Fruit fly (Drosophila melanogaster) whole organism, embryonic: ENCODE results near the gene mRpL20.

ENCODE experiments used
- B-H1 ChIP-seq: fragments of 200-800 bp; sonication (Bioruptor generic); IDR thresholded peaks from 3 replicates; pipeline ENCODE4 v1.3.6; 2022; ENCODE audit warnings: missing biosample characterization, missing genetic modification characterization
- CG10654 ChIP-seq: fragments of 200-800 bp; sonication (Bioruptor generic); optimal IDR thresholded peaks from 2 replicates; lab custom pipeline; 2016; ENCODE audit warnings: missing biosample characterization, missing genetic modification characterization
- CG11398 ChIP-seq: fragments of 200-800 bp; sonication (Bioruptor generic); optimal IDR thresholded peaks from 2 replicates; lab custom pipeline; 2016; ENCODE audit warnings: missing biosample characterization, missing genetic modification characterization
- CG11696 ChIP-seq: fragments of 200-800 bp; sonication (Bioruptor generic); IDR thresholded peaks from 2 replicates; pipeline ENCODE4 v1.3.6; 2022; ENCODE audit warnings: missing biosample characterization, missing genetic modification characterization
- CG12071 ChIP-seq: fragments of 200-800 bp; sonication (Bioruptor generic); optimal IDR thresholded peaks from 3 replicates; lab custom pipeline; 2018; ENCODE audit warnings: missing biosample characterization, mild to moderate bottlenecking, missing genetic modification characterization
- CG12299 ChIP-seq: fragments of 200-800 bp; sonication (Bioruptor generic); optimal IDR thresholded peaks from 2 replicates; lab custom pipeline; 2018; ENCODE audit warnings: missing biosample characterization, mild to moderate bottlenecking, missing genetic modification characterization
- CG13287 ChIP-seq: fragments of 200-800 bp; sonication (Bioruptor generic); IDR thresholded peaks from 2 replicates; pipeline ENCODE4 v1.3.6; 2022; ENCODE audit warnings: missing biosample characterization, missing genetic modification characterization; ENCODE audit not compliant: partially characterized antibody
- CG13296 ChIP-seq: fragments of 200-800 bp; sonication (Bioruptor generic); optimal IDR thresholded peaks from 3 replicates; lab custom pipeline; 2018; ENCODE audit warnings: missing biosample characterization, mild to moderate bottlenecking, missing genetic modification characterization
- CG13424 ChIP-seq: fragments of 200-800 bp; sonication (Bioruptor generic); optimal IDR thresholded peaks from 2 replicates; lab custom pipeline; 2019; ENCODE audit warnings: missing biosample characterization, mild to moderate bottlenecking, missing genetic modification characterization, moderate library complexity
- CG14050 ChIP-seq: fragments of 200-800 bp; sonication (Bioruptor generic); IDR thresholded peaks from 3 replicates; pipeline ENCODE4 v1.3.6; 2022; ENCODE audit warnings: missing biosample characterization, missing genetic modification characterization
- CG14710 ChIP-seq: fragments of 200-800 bp; sonication (Bioruptor generic); optimal IDR thresholded peaks from 3 replicates; lab custom pipeline; 2019; ENCODE audit warnings: missing biosample characterization, mild to moderate bottlenecking, missing genetic modification characterization, moderate library complexity
- CG14860 ChIP-seq: fragments of 200-800 bp; sonication (Bioruptor generic); IDR thresholded peaks from 3 replicates; pipeline ENCODE4 v1.3.6; 2022; ENCODE audit warnings: missing biosample characterization, missing genetic modification characterization; ENCODE audit not compliant: partially characterized antibody
- CG1647 ChIP-seq: fragments of 200-800 bp; sonication (Bioruptor generic); optimal IDR thresholded peaks from 3 replicates; lab custom pipeline; 2016; ENCODE audit warnings: missing biosample characterization, missing genetic modification characterization
- CG17359 ChIP-seq: fragments of 200-800 bp; sonication (Bioruptor generic); optimal IDR thresholded peaks from 3 replicates; lab custom pipeline; 2018; ENCODE audit warnings: missing biosample characterization, mild to moderate bottlenecking, missing genetic modification characterization, moderate library complexity
- CG1792 ChIP-seq: fragments of 200-800 bp; sonication (Bioruptor generic); optimal IDR thresholded peaks from 2 replicates; lab custom pipeline; 2016; ENCODE audit warnings: missing biosample characterization, missing genetic modification characterization
- CG2116 ChIP-seq: fragments of 200-800 bp; sonication (Bioruptor generic); optimal IDR thresholded peaks from 3 replicates; lab custom pipeline; 2018; ENCODE audit warnings: missing biosample characterization, mild to moderate bottlenecking, missing genetic modification characterization
- CG2678 ChIP-seq: fragments of 200-800 bp; sonication (Bioruptor generic); optimal IDR thresholded peaks from 3 replicates; lab custom pipeline; 2019; ENCODE audit warnings: missing biosample characterization, mild to moderate bottlenecking, missing genetic modification characterization, moderate library complexity
- CG2889 ChIP-seq: fragments of 200-800 bp; sonication (Bioruptor generic); IDR thresholded peaks from 3 replicates; pipeline ENCODE4 v1.3.6; 2022; ENCODE audit warnings: missing biosample characterization, missing genetic modification characterization
- CG31388 ChIP-seq: fragments of 200-800 bp; sonication (Bioruptor generic); optimal IDR thresholded peaks from 2 replicates; lab custom pipeline; 2016; ENCODE audit warnings: missing biosample characterization, missing genetic modification characterization
- CG4617 ChIP-seq: fragments of 200-800 bp; sonication (Bioruptor generic); optimal IDR thresholded peaks from 3 replicates; lab custom pipeline; 2016; ENCODE audit warnings: missing biosample characterization, missing genetic modification characterization, borderline replicate concordance
- CG4707 ChIP-seq: fragments of 200-800 bp; sonication (Bioruptor generic); optimal IDR thresholded peaks from 2 replicates; lab custom pipeline; 2018; ENCODE audit warnings: missing biosample characterization, mild to moderate bottlenecking, missing genetic modification characterization, moderate library complexity
- CG6791 ChIP-seq: fragments of 200-800 bp; sonication (Bioruptor generic); IDR thresholded peaks from 3 replicates; pipeline ENCODE4 v1.3.6; 2022; ENCODE audit warnings: missing biosample characterization, missing genetic modification characterization; ENCODE audit not compliant: partially characterized antibody
- CG6854 ChIP-seq: fragments of 200-800 bp; sonication (Bioruptor generic); optimal IDR thresholded peaks from 3 replicates; lab custom pipeline; 2017; ENCODE audit warnings: missing biosample characterization, mild to moderate bottlenecking, missing genetic modification characterization
- D19B ChIP-seq: fragments of 200-800 bp; sonication (Bioruptor generic); optimal IDR thresholded peaks from 2 replicates; lab custom pipeline; 2017; ENCODE audit warnings: missing biosample characterization, mild to moderate bottlenecking, missing genetic modification characterization
- Dip2 ChIP-seq: fragments of 200-800 bp; sonication (Bioruptor generic); IDR thresholded peaks from 2 replicates; pipeline ENCODE4 v1.3.6; 2022; ENCODE audit warnings: missing biosample characterization, missing genetic modification characterization
- HLHmδ ChIP-seq: fragments of 200-800 bp; sonication (Bioruptor generic); optimal IDR thresholded peaks from 2 replicates; lab custom pipeline; 2018; ENCODE audit warnings: missing biosample characterization, mild to moderate bottlenecking, missing genetic modification characterization, moderate library complexity
- Meics ChIP-seq: fragments of 200-800 bp; sonication (Bioruptor generic); optimal IDR thresholded peaks from 2 replicates; lab custom pipeline; 2017; ENCODE audit warnings: missing biosample characterization, mild to moderate bottlenecking, missing genetic modification characterization
- Neu2 ChIP-seq: fragments of 200-800 bp; sonication (Bioruptor generic); optimal IDR thresholded peaks from 3 replicates; lab custom pipeline; 2016; ENCODE audit warnings: missing biosample characterization, missing genetic modification characterization, borderline replicate concordance
- Nf-YA ChIP-seq: fragments of 200-800 bp; sonication (Bioruptor generic); IDR thresholded peaks from 2 replicates; pipeline ENCODE4 v1.3.6; 2022; ENCODE audit warnings: missing biosample characterization, missing genetic modification characterization
- PHDP ChIP-seq: fragments of 200-800 bp; sonication (Bioruptor generic); optimal IDR thresholded peaks from 3 replicates; lab custom pipeline; 2018; ENCODE audit warnings: missing biosample characterization, mild to moderate bottlenecking, missing genetic modification characterization, moderate library complexity
- Scr ChIP-seq: fragments of 200-800 bp; sonication (Bioruptor generic); IDR thresholded peaks from 2 replicates; pipeline ENCODE4 v1.3.6; 2022; ENCODE audit warnings: missing biosample characterization, missing genetic modification characterization; ENCODE audit not compliant: partially characterized antibody
- Side ChIP-seq: fragments of 200-800 bp; sonication (Bioruptor generic); optimal IDR thresholded peaks from 2 replicates; lab custom pipeline; 2016; ENCODE audit warnings: missing biosample characterization, missing genetic modification characterization
- Sox100B ChIP-seq: fragments of 200-800 bp; sonication (Bioruptor generic); optimal IDR thresholded peaks from 3 replicates; lab custom pipeline; 2018; ENCODE audit warnings: missing biosample characterization, mild to moderate bottlenecking, missing genetic modification characterization
- Taf1 ChIP-seq: fragments of 200-800 bp; sonication (Bioruptor generic); IDR thresholded peaks from 2 replicates; pipeline ENCODE4 v1.3.6; 2022; ENCODE audit warnings: missing biosample characterization, missing genetic modification characterization
- al ChIP-seq: fragments of 200-800 bp; sonication (Bioruptor generic); IDR thresholded peaks from 2 replicates; pipeline ENCODE4 v1.3.6; 2022; ENCODE audit warnings: missing biosample characterization, missing genetic modification characterization
- bab2 ChIP-seq: fragments of 200-800 bp; sonication (Bioruptor generic); optimal IDR thresholded peaks from 2 replicates; lab custom pipeline; 2016; ENCODE audit warnings: missing biosample characterization, missing genetic modification characterization
- bigmax ChIP-seq: fragments of 200-800 bp; sonication (Bioruptor generic); optimal IDR thresholded peaks from 2 replicates; lab custom pipeline; 2018; ENCODE audit warnings: missing biosample characterization, mild to moderate bottlenecking, missing genetic modification characterization
- exex ChIP-seq: fragments of 200-800 bp; sonication (Bioruptor generic); optimal IDR thresholded peaks from 4 replicates; lab custom pipeline; 2018; ENCODE audit warnings: missing biosample characterization, mild to moderate bottlenecking, missing genetic modification characterization, moderate library complexity
- fd102C ChIP-seq: fragments of 200-800 bp; sonication (Bioruptor generic); optimal IDR thresholded peaks from 2 replicates; lab custom pipeline; 2018; ENCODE audit warnings: missing biosample characterization, mild to moderate bottlenecking, missing genetic modification characterization, moderate library complexity
- fd3F ChIP-seq: fragments of 200-800 bp; sonication (Bioruptor generic); optimal IDR thresholded peaks from 2 replicates; lab custom pipeline; 2018; ENCODE audit warnings: missing biosample characterization, mild to moderate bottlenecking, missing genetic modification characterization, moderate library complexity
- gsb ChIP-seq: fragments of 200-800 bp; sonication (Bioruptor generic); IDR thresholded peaks from 2 replicates; pipeline ENCODE4 v1.3.6; 2022; ENCODE audit warnings: missing biosample characterization, missing genetic modification characterization
- hb ChIP-seq: fragments of 200-800 bp; sonication (Bioruptor generic); IDR thresholded peaks from 3 replicates; pipeline ENCODE4 v1.3.6; 2022; ENCODE audit warnings: missing biosample characterization, missing genetic modification characterization; ENCODE audit not compliant: partially characterized antibody
- ken ChIP-seq: fragments of 200-800 bp; sonication (Bioruptor generic); IDR thresholded peaks from 3 replicates; pipeline ENCODE4 v1.3.6; 2022; ENCODE audit warnings: missing biosample characterization, missing genetic modification characterization
- slp2 ChIP-seq: fragments of 200-800 bp; sonication (Bioruptor generic); optimal IDR thresholded peaks from 2 replicates; lab custom pipeline; 2016; ENCODE audit warnings: missing biosample characterization, missing genetic modification characterization
- ssp ChIP-seq: fragments of 200-800 bp; sonication (Bioruptor generic); IDR thresholded peaks from 2 replicates; pipeline ENCODE4 v1.3.6; 2022; ENCODE audit warnings: missing biosample characterization, missing genetic modification characterization
- sug ChIP-seq: fragments of 200-800 bp; optimal IDR thresholded peaks from 2 replicates; lab custom pipeline; 2019; ENCODE audit warnings: missing biosample characterization, mild to moderate bottlenecking, missing genetic modification characterization, moderate library complexity
- unc-4 ChIP-seq: fragments of 200-800 bp; sonication (Bioruptor generic); IDR thresholded peaks from 2 replicates; pipeline ENCODE4 v1.3.6; 2022; ENCODE audit warnings: missing biosample characterization, missing genetic modification characterization; ENCODE audit not compliant: partially characterized antibody
- wdn ChIP-seq: fragments of 200-800 bp; sonication (Bioruptor generic); IDR thresholded peaks from 2 replicates; pipeline ENCODE4 v1.3.6; 2022; ENCODE audit warnings: missing biosample characterization, missing genetic modification characterization
- wek ChIP-seq: fragments of 200-800 bp; sonication (Bioruptor generic); optimal IDR thresholded peaks from 3 replicates; lab custom pipeline; 2018; ENCODE audit warnings: missing biosample characterization, mild to moderate bottlenecking, missing genetic modification characterization, moderate library complexity
- zfh2 ChIP-seq: fragments of 200-800 bp; sonication (Bioruptor generic); optimal IDR thresholded peaks from 2 replicates; lab custom pipeline; 2016; ENCODE audit warnings: missing biosample characterization, missing genetic modification characterization

Gene mRpL20

dm6 chr3L:13006490-13006889, 11.2 kb downstream of the mRpL20 start, which contains the start of gene CG11263 (continued):
- TF ChIP-seq CG14050 (GFP tag; lab: Robert Waterston, UW): no peak
- peak; percentile 14 for TF ChIP-seq CG11398 (GFP tag; lab: Kevin White, UChicago)
- TF ChIP-seq Meics (GFP tag; lab: Kevin White, UChicago): peak; percentile 35
- no peak for TF ChIP-seq CG14710 (tag; lab: Kevin White, UChicago)
- peak; percentile 81 for TF ChIP-seq unc-4
- peak; percentile 59 for TF ChIP-seq CG2116 (GFP tag; lab: Kevin White, UChicago)
- TF ChIP-seq fd3F (GFP tag; lab: Kevin White, UChicago): no peak
- TF ChIP-seq bab2 (GFP tag; lab: Kevin White, UChicago): peak; percentile 50
- no peak for TF ChIP-seq Nf-YA
- TF ChIP-seq CG4617 (GFP tag; lab: Kevin White, UChicago): peak; percentile 20
- TF ChIP-seq Dip2: no peak
- TF ChIP-seq CG1647 (GFP tag; lab: Kevin White, UChicago): peak; percentile 58
- peak; percentile 66 for TF ChIP-seq Side (GFP tag; lab: Kevin White, UChicago)
- no peak for TF ChIP-seq Neu2
- TF ChIP-seq CG6791: peak; percentile 88
- no peak for TF ChIP-seq CG12299 (tag; lab: Kevin White, UChicago)
- no peak for TF ChIP-seq CG13424
- peak; percentile 38 for TF ChIP-seq CG1792 (GFP tag; lab: Kevin White, UChicago)
- no peak for TF ChIP-seq CG12071
- peak; percentile 45 for TF ChIP-seq PHDP (tag; lab: Kevin White, UChicago)
- no peak for TF ChIP-seq CG31388 (GFP tag; lab: Kevin White, UChicago)
- peak; percentile 86 for TF ChIP-seq CG14860 (GFP tag; lab: Robert Waterston, UW)
- TF ChIP-seq CG10654 (GFP tag; lab: Kevin White, UChicago): no peak
- no peak for TF ChIP-seq CG2889 (GFP tag; lab: Robert Waterston, UW)
- no peak for TF ChIP-seq Sox100B
- peak; percentile 22; the same call in 1 of the 2 replicates for TF ChIP-seq al (GFP tag; lab: Robert Waterston, UW)
- no peak for TF ChIP-seq CG11696 (GFP tag; lab: Robert Waterston, UW)
- peak; percentile 54; the same call in 1 of the 2 replicates for TF ChIP-seq Taf1 (GFP tag; lab: Robert Waterston, UW)
- peak; percentile 13 for TF ChIP-seq sug (tag; lab: Kevin White, UChicago)
- TF ChIP-seq B-H1: peak; percentile 28; the same call in 1 of the 3 replicates
- no peak for TF ChIP-seq CG4707 (GFP tag; lab: Kevin White, UChicago)
- TF ChIP-seq HLHmδ: no peak
- no peak for TF ChIP-seq CG13296 (GFP tag; lab: Kevin White, UChicago)
- no peak for TF ChIP-seq wdn
- TF ChIP-seq ken: peak; percentile 54; the same call in 2 of the 3 replicates
- no peak for TF ChIP-seq CG6854 (GFP tag; lab: Kevin White, UChicago)
- TF ChIP-seq CG2678 (tag; lab: Kevin White, UChicago): no peak
- no peak for TF ChIP-seq gsb (GFP tag; lab: Robert Waterston, UW)
- peak; percentile 57 for TF ChIP-seq zfh2 (GFP tag; lab: Kevin White, UChicago)
- peak; percentile 83 for TF ChIP-seq Scr
- no peak for TF ChIP-seq fd102C (GFP tag; lab: Kevin White, UChicago)
- TF ChIP-seq bigmax: peak; percentile 54
- peak; percentile 83 for TF ChIP-seq hb (GFP tag; lab: Robert Waterston, UW)
- TF ChIP-seq wek (GFP tag; lab: Kevin White, UChicago): no peak
- TF ChIP-seq CG13287: peak; percentile 89
- peak; percentile 36; the same call in 1 of the 2 replicates for TF ChIP-seq ssp (GFP tag; lab: Robert Waterston, UW)
- peak; percentile 38 for TF ChIP-seq D19B (GFP tag; lab: Kevin White, UChicago)
- TF ChIP-seq exex: no peak
- peak; percentile 62 for TF ChIP-seq slp2 (GFP tag; lab: Kevin White, UChicago)
- peak; percentile 40 for TF ChIP-seq CG17359 (tag; lab: Kevin White, UChicago)
